Fruit fly (Drosophila melanogaster) whole organism, embryonic: ENCODE data around the gene CG11902.

Experiments used
- ATbp ChIP-seq: fragments of 200-800 bp; sonication (Bioruptor generic); optimal IDR thresholded peaks from 2 replicates; lab custom pipeline; 2017; ENCODE audit warnings: missing biosample characterization, mild to moderate bottlenecking, missing genetic modification characterization, missing genetic modification reagents
- CG10147 ChIP-seq: fragments of 200-800 bp; sonication (Bioruptor generic); optimal IDR thresholded peaks from 2 replicates; lab custom pipeline; 2019; ENCODE audit warnings: missing biosample characterization, mild to moderate bottlenecking, missing genetic modification characterization, moderate library complexity
- CG10274 ChIP-seq: fragments of 200-800 bp; sonication (Bioruptor generic); optimal IDR thresholded peaks from 3 replicates; lab custom pipeline; 2017; ENCODE audit warnings: missing biosample characterization, mild to moderate bottlenecking, missing genetic modification characterization
- CG12071 ChIP-seq: fragments of 200-800 bp; sonication (Bioruptor generic); optimal IDR thresholded peaks from 3 replicates; lab custom pipeline; 2018; ENCODE audit warnings: missing biosample characterization, mild to moderate bottlenecking, missing genetic modification characterization
- CG12155 ChIP-seq: fragments of 200-800 bp; sonication (Bioruptor generic); optimal IDR thresholded peaks from 3 replicates; lab custom pipeline; 2016; ENCODE audit warnings: missing biosample characterization, missing genetic modification characterization
- CG12769 ChIP-seq: fragments of 200-800 bp; sonication (Bioruptor generic); optimal IDR thresholded peaks from 2 replicates; lab custom pipeline; 2019; ENCODE audit warnings: missing biosample characterization, mild to moderate bottlenecking, missing genetic modification characterization, moderate library complexity
- CG15696 ChIP-seq: fragments of 200-800 bp; sonication (Bioruptor generic); optimal IDR thresholded peaks from 2 replicates; lab custom pipeline; 2019; ENCODE audit warnings: missing biosample characterization, mild to moderate bottlenecking, missing genetic modification characterization, moderate library complexity
- CG17186 ChIP-seq: fragments of 200-800 bp; sonication (Bioruptor generic); optimal IDR thresholded peaks from 3 replicates; lab custom pipeline; 2017; ENCODE audit warnings: missing biosample characterization, missing genetic modification reagents, missing genetic modification characterization
- CG18599 ChIP-seq: fragments of 200-800 bp; sonication (Bioruptor generic); optimal IDR thresholded peaks from 3 replicates; lab custom pipeline; 2017; ENCODE audit warnings: missing biosample characterization, missing genetic modification characterization, mild to moderate bottlenecking, moderate library complexity, missing genetic modification reagents
- CG2889 ChIP-seq: fragments of 200-800 bp; sonication (Bioruptor generic); IDR thresholded peaks from 3 replicates; pipeline ENCODE4 v1.3.6; 2022; ENCODE audit warnings: missing biosample characterization, missing genetic modification characterization
- CG31441 ChIP-seq: fragments of 200-800 bp; sonication (Bioruptor generic); IDR thresholded peaks from 2 replicates; pipeline ENCODE4 v1.3.6; 2022; ENCODE audit warnings: missing biosample characterization, missing genetic modification characterization
- CG32532 ChIP-seq: fragments of 200-800 bp; sonication (Bioruptor generic); IDR thresholded peaks from 2 replicates; pipeline ENCODE4 v1.3.6; 2022; ENCODE audit warnings: missing biosample characterization, missing genetic modification characterization
- CG3407 ChIP-seq: fragments of 200-800 bp; sonication (Bioruptor generic); optimal IDR thresholded peaks from 2 replicates; lab custom pipeline; 2018; ENCODE audit warnings: missing biosample characterization, mild to moderate bottlenecking, missing genetic modification characterization
- CG34376 ChIP-seq: fragments of 200-800 bp; sonication (Bioruptor generic); optimal IDR thresholded peaks from 2 replicates; lab custom pipeline; 2018; ENCODE audit warnings: missing biosample characterization, mild to moderate bottlenecking, missing genetic modification characterization
- CG34422 ChIP-seq: fragments of 200-800 bp; sonication (Bioruptor generic); IDR thresholded peaks from 3 replicates; pipeline ENCODE4 v1.3.6; 2022; ENCODE audit warnings: missing biosample characterization, missing genetic modification characterization
- CG4404 ChIP-seq: fragments of 200-800 bp; sonication (Bioruptor generic); IDR thresholded peaks from 2 replicates; pipeline ENCODE4 v1.3.6; 2022; ENCODE audit warnings: missing biosample characterization, missing genetic modification characterization
- CG4617 ChIP-seq: fragments of 200-800 bp; sonication (Bioruptor generic); optimal IDR thresholded peaks from 3 replicates; lab custom pipeline; 2016; ENCODE audit warnings: missing biosample characterization, missing genetic modification characterization, borderline replicate concordance
- CG7357 ChIP-seq: fragments of 200-800 bp; sonication (Bioruptor generic); IDR thresholded peaks from 3 replicates; pipeline ENCODE4 v1.3.6; 2022; ENCODE audit warnings: missing biosample characterization, missing genetic modification characterization
- CG8290 ChIP-seq, 3 experiments: fragments of 200-800 bp; sonication (Bioruptor generic); optimal IDR thresholded peaks; 2 replicates each; lab custom pipeline; 2016 to 2019; ENCODE audit warnings: missing biosample characterization in 3 of 3, missing genetic modification characterization in 3 of 3, mild to moderate bottlenecking in 2 of 3, moderate library complexity in 1 of 3
- CG8388 ChIP-seq: fragments of 200-800 bp; sonication (Bioruptor generic); optimal IDR thresholded peaks from 2 replicates; lab custom pipeline; 2019; ENCODE audit warnings: missing biosample characterization, mild to moderate bottlenecking, missing genetic modification characterization, moderate library complexity
- CoRest ChIP-seq: fragments of 200-800 bp; sonication (Bioruptor generic); optimal IDR thresholded peaks from 3 replicates; lab custom pipeline; 2018; ENCODE audit warnings: missing biosample characterization, mild to moderate bottlenecking, missing genetic modification characterization, moderate library complexity
- Dbx ChIP-seq: fragments of 200-800 bp; sonication (Bioruptor generic); IDR thresholded peaks from 3 replicates; pipeline ENCODE4 v1.3.6; 2022; ENCODE audit warnings: missing biosample characterization, missing genetic modification characterization
- Dll ChIP-seq: fragments of 200-800 bp; sonication (Bioruptor generic); IDR thresholded peaks from 4 replicates; pipeline ENCODE4 v1.3.6; 2022; ENCODE audit warnings: missing biosample characterization, missing genetic modification characterization; ENCODE audit not compliant: partially characterized antibody
- Drgx ChIP-seq: fragments of 200-800 bp; sonication (Bioruptor generic); IDR thresholded peaks from 2 replicates; pipeline ENCODE4 v1.3.6; 2022; ENCODE audit warnings: missing biosample characterization, missing genetic modification characterization
- Elba2 ChIP-seq: fragments of 200-800 bp; sonication (Bioruptor generic); optimal IDR thresholded peaks from 3 replicates; lab custom pipeline; 2016; ENCODE audit warnings: missing biosample characterization, missing genetic modification characterization
- GATAe ChIP-seq: fragments of 200-800 bp; sonication (Bioruptor generic); conservative IDR thresholded peaks from 2 replicates; pipeline ENCODE4 v1.3.6; 2022; ENCODE audit warnings: missing biosample characterization, missing genetic modification characterization
- Jarid2 ChIP-seq: fragments of 200-800 bp; sonication (Bioruptor generic); optimal IDR thresholded peaks from 3 replicates; lab custom pipeline; 2017; ENCODE audit warnings: mild to moderate bottlenecking, missing biosample characterization, missing genetic modification reagents, missing genetic modification characterization
- Lhr ChIP-seq: fragments of 200-800 bp; sonication (Bioruptor generic); optimal IDR thresholded peaks from 3 replicates; lab custom pipeline; 2017; ENCODE audit warnings: mild to moderate bottlenecking, missing biosample characterization, missing genetic modification reagents, missing genetic modification characterization
- Rfx ChIP-seq: fragments of 200-800 bp; sonication (Bioruptor generic); IDR thresholded peaks from 2 replicates; pipeline ENCODE4 v1.3.6; 2022; ENCODE audit warnings: missing biosample characterization, missing genetic modification characterization
- YL-1 ChIP-seq: fragments of 200-800 bp; sonication (Bioruptor generic); optimal IDR thresholded peaks from 3 replicates; lab custom pipeline; 2017; ENCODE audit warnings: missing biosample characterization, mild to moderate bottlenecking, missing genetic modification characterization
- chinmo ChIP-seq: fragments of 200-800 bp; sonication (Bioruptor generic); IDR thresholded peaks from 4 replicates; pipeline ENCODE4 v1.3.6; 2022; ENCODE audit warnings: missing biosample characterization, missing genetic modification characterization; ENCODE audit not compliant: partially characterized antibody
- ci ChIP-seq: fragments of 200-800 bp; sonication (Bioruptor generic); IDR thresholded peaks from 3 replicates; pipeline ENCODE4 v1.3.6; 2022; ENCODE audit warnings: missing biosample characterization, missing genetic modification characterization
- corto ChIP-seq: fragments of 200-800 bp; sonication (Bioruptor generic); optimal IDR thresholded peaks from 2 replicates; lab custom pipeline; 2016; ENCODE audit warnings: missing biosample characterization, mild to moderate bottlenecking, missing genetic modification characterization, moderate library complexity
- dmrt99B ChIP-seq: fragments of 200-800 bp; sonication (Bioruptor generic); optimal IDR thresholded peaks from 2 replicates; lab custom pipeline; 2018; ENCODE audit warnings: missing biosample characterization, mild to moderate bottlenecking, missing genetic modification characterization, moderate library complexity
- dysf ChIP-seq: fragments of 200-800 bp; sonication (Bioruptor generic); IDR thresholded peaks from 3 replicates; pipeline ENCODE4 v1.3.6; 2022; ENCODE audit warnings: missing biosample characterization, missing genetic modification characterization
- exex ChIP-seq: fragments of 200-800 bp; sonication (Bioruptor generic); optimal IDR thresholded peaks from 4 replicates; lab custom pipeline; 2018; ENCODE audit warnings: missing biosample characterization, mild to moderate bottlenecking, missing genetic modification characterization, moderate library complexity
- grn ChIP-seq: fragments of 200-800 bp; sonication (Bioruptor generic); optimal IDR thresholded peaks from 3 replicates; lab custom pipeline; 2017; ENCODE audit warnings: missing biosample characterization, missing genetic modification characterization
- gt ChIP-seq: fragments of 200-800 bp; sonication (Bioruptor generic); IDR thresholded peaks from 2 replicates; pipeline ENCODE4 v1.3.6; 2022; ENCODE audit warnings: missing biosample characterization, missing genetic modification characterization
- kah ChIP-seq: fragments of 200-800 bp; sonication (Bioruptor generic); optimal IDR thresholded peaks from 2 replicates; lab custom pipeline; 2018; ENCODE audit warnings: missing biosample characterization, mild to moderate bottlenecking, missing genetic modification characterization
- lbe ChIP-seq: fragments of 200-800 bp; sonication (Bioruptor generic); optimal IDR thresholded peaks from 2 replicates; lab custom pipeline; 2016; ENCODE audit warnings: missing biosample characterization, mild to moderate bottlenecking, missing genetic modification characterization
- mirr ChIP-seq: fragments of 200-800 bp; sonication (Bioruptor generic); optimal IDR thresholded peaks from 3 replicates; lab custom pipeline; 2018; ENCODE audit warnings: missing biosample characterization, mild to moderate bottlenecking, missing genetic modification characterization
- p53 ChIP-seq: fragments of 200-800 bp; sonication (Bioruptor generic); optimal IDR thresholded peaks from 2 replicates; lab custom pipeline; 2016; ENCODE audit warnings: missing biosample characterization, missing genetic modification characterization
- pfk ChIP-seq: fragments of 200-800 bp; sonication (Bioruptor generic); optimal IDR thresholded peaks from 2 replicates; lab custom pipeline; 2018; ENCODE audit warnings: missing biosample characterization, mild to moderate bottlenecking, missing genetic modification characterization, moderate library complexity
- sd ChIP-seq: fragments of 200-800 bp; sonication (Bioruptor generic); optimal IDR thresholded peaks from 3 replicates; lab custom pipeline; 2018; ENCODE audit warnings: missing biosample characterization, mild to moderate bottlenecking, missing genetic modification characterization, moderate library complexity
- sna ChIP-seq: fragments of 200-800 bp; sonication (Bioruptor generic); IDR thresholded peaks from 2 replicates; pipeline ENCODE4 v1.3.6; 2022; ENCODE audit warnings: missing biosample characterization, missing genetic modification characterization; ENCODE audit not compliant: partially characterized antibody
- sug ChIP-seq: fragments of 200-800 bp; optimal IDR thresholded peaks from 2 replicates; lab custom pipeline; 2019; ENCODE audit warnings: missing biosample characterization, mild to moderate bottlenecking, missing genetic modification characterization, moderate library complexity

The CG11902 gene

DNA sequence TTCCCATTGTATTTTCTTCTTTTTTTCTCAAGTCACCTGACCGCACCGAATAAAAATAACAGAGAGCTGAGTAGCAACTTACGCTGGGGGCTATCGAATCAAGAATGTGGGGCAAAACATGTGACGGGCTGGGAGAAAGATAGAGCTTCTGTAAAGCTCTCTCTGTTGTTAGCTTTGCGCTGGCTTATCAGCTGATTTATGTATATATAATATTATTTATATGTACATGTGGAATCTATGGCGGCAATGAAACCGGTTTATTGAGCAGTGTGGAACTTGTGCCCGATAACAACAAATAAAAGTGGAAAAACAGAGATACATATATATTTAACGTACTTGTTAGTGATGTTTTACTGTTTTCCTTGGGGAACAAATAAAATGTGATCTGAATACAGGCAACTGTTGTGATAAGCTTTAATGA, 42.2 kb upstream of the CG11902 start, which contains the start of gene CG31098 (continued):
- TF ChIP-seq pfk (peak; percentile 47), CG17186 (no peak), Elba2 (GFP tag; lab: Kevin White, UChicago) (no peak), sd (tag; lab: Kevin White, UChicago) (peak; percentile 95), CG32532 (GFP tag; lab: Robert Waterston, UW) (peak; percentile 26; the same call in 1 of the 2 replicates), CG8388 (GFP tag; lab: Kevin White, UChicago) (no peak), CG10147 (GFP tag; lab: Kevin White, UChicago) (peak; percentile 11), corto (GFP tag; lab: Kevin White, UChicago) (peak; percentile 61), chinmo (GFP tag; lab: Robert Waterston, UW) (peak; percentile 81; the same call in 2 of the 4 replicates), CG12155 (GFP tag; lab: Kevin White, UChicago) (no peak), ATbp (GFP tag; lab: Kevin White, UChicago) (peak; percentile 39), CG12071 (GFP tag; lab: Kevin White, UChicago) (peak; percentile 52), CG8290 (GFP tag; optimal IDR thresholded peaks at IDR 0.05; lab: Kevin White, UChicago) (no peak), CG8290 (tag; optimal IDR thresholded peaks at IDR 0.05; lab: Kevin White, UChicago) (peak in 1 of 2 experiments; percentile 11), YL-1 (GFP tag; lab: Kevin White, UChicago) (peak; percentile 0), CG18599 (GFP tag; lab: Kevin White, UChicago) (peak; percentile 48), CG7357 (GFP tag; lab: Robert Waterston, UW) (no peak)
- TF ChIP-seq, all 482 proteins: peak for 68

DNA sequence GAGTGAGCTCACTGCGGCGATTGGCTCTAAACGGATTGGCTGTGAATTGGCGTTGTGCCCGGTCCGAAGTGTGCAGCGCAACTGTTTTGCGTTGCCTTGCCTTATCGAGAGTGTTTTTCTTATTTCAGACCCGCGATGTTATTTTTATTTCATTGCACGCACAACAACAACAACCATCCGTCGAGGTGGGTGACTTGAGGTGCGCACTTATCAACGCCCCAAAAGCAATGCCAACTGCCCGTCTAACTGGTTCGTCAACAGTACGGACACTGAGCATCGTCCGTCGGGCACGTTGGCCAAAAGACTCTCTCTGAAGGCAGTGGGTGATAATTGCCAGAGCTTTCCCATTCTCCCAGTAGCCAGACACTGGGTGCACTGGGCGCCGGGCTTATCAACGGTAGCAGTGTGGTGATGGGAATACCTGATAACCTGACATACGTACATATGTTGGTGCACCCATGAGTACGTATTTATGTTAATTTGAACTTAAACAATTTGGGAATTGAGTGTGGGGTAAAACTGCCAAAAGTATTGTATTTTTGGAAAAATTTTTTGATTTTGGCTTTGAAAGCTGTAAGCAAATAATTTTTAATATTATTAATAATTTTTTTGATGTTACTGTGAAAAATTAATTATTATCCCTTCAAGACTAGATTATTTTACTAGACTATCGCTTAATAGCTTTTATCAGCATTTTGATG, 39.6 kb upstream of the CG11902 start, which contains the start of gene CG31102:
Gene CG31102 (minus strand): TSS at position 275 of the 701 bp plus-strand sequence.
- 0 out of 2 replicates have a peak, but pooled peaks have one; percentile 12 for TF ChIP-seq Rfx (GFP tag; lab: Robert Waterston, UW)
- no peak for TF ChIP-seq Dll
- 0 out of 3 replicates have a peak, but pooled peaks have one; percentile 37 for TF ChIP-seq Dbx
- peak; percentile 1 for TF ChIP-seq dmrt99B (tag; lab: Kevin White, UChicago)
- TF ChIP-seq CG3407, result no peak
- peak; percentile 16 for TF ChIP-seq Jarid2
- TF ChIP-seq dysf (GFP tag; lab: Robert Waterston, UW), result 0 out of 3 replicates have a peak, but pooled peaks have one; percentile 21
- peak; percentile 74 for TF ChIP-seq grn
- peak; percentile 78 for TF ChIP-seq exex (tag; lab: Kevin White, UChicago)
- 0 out of 2 replicates have a peak, but pooled peaks have one; percentile 12 for TF ChIP-seq Drgx
- no peak for TF ChIP-seq CG4404 (GFP tag; lab: Robert Waterston, UW)
- TF ChIP-seq GATAe (GFP tag; lab: Robert Waterston, UW), result 0 out of 2 replicates have a peak, but pooled peaks have one; percentile 29
- TF ChIP-seq CG4617 (GFP tag; lab: Kevin White, UChicago), result no peak
- no peak for TF ChIP-seq Lhr
- no peak for TF ChIP-seq p53 (GFP tag; lab: Kevin White, UChicago)
- 0 out of 2 replicates have a peak, but pooled peaks have one; percentile 36 for TF ChIP-seq CG31441 (GFP tag; lab: Robert Waterston, UW)
- peak; percentile 24 for TF ChIP-seq lbe (GFP tag; lab: Kevin White, UChicago)
- no peak for TF ChIP-seq CG15696
- TF ChIP-seq CoRest, result no peak
- no peak for TF ChIP-seq gt (GFP tag; lab: Robert Waterston, UW)
- TF ChIP-seq kah (GFP tag; lab: Kevin White, UChicago), result no peak
- peak; percentile 11 for TF ChIP-seq CG34376 (GFP tag; lab: Kevin White, UChicago)
- TF ChIP-seq CG34422 (GFP tag; lab: Robert Waterston, UW), result 0 out of 3 replicates have a peak, but pooled peaks have one; percentile 18
- TF ChIP-seq CG2889 (GFP tag; lab: Robert Waterston, UW), result no peak
- peak; percentile 80 for TF ChIP-seq CG12769
- peak; percentile 28 for TF ChIP-seq mirr (GFP tag; lab: Kevin White, UChicago)
- no peak for TF ChIP-seq sna (GFP tag; lab: Robert Waterston, UW)
- no peak for TF ChIP-seq CG10274
- peak; percentile 13 for TF ChIP-seq CG18599 (GFP tag; lab: Kevin White, UChicago)
- TF ChIP-seq sug (tag; lab: Kevin White, UChicago), result peak; percentile 53
- TF ChIP-seq ci (GFP tag; lab: Robert Waterston, UW), result 0 out of 3 replicates have a peak, but pooled peaks have one; percentile 39
